Fruit fly (Drosophila melanogaster) whole organism, prepupa: ENCODE results near the gene CG13721.

Experiments
- Blimp-1 ChIP-seq: fragments of 200-800 bp; sonication (Bioruptor generic); optimal IDR thresholded peaks from 3 replicates; lab custom pipeline; 2017; ENCODE audit warnings: missing biosample characterization, missing genetic modification characterization, mild to moderate bottlenecking, moderate library complexity, missing genetic modification reagents
- CG11902 ChIP-seq: fragments of 200-800 bp; sonication (Bioruptor generic); optimal IDR thresholded peaks from 3 replicates; lab custom pipeline; 2016; ENCODE audit warnings: missing biosample characterization, missing genetic modification characterization
- CG16779 ChIP-seq: fragments of 200-800 bp; sonication (Bioruptor generic); optimal IDR thresholded peaks from 3 replicates; lab custom pipeline; 2017; ENCODE audit warnings: missing biosample characterization, mild to moderate bottlenecking, missing genetic modification characterization
- CG31627 ChIP-seq: fragments of 200-800 bp; sonication (Bioruptor generic); optimal IDR thresholded peaks from 3 replicates; lab custom pipeline; 2016; ENCODE audit warnings: missing biosample characterization, missing genetic modification characterization
- CG32006 ChIP-seq: fragments of 200-800 bp; sonication (Bioruptor generic); optimal IDR thresholded peaks from 3 replicates; lab custom pipeline; 2017; ENCODE audit warnings: missing biosample characterization, mild to moderate bottlenecking, missing genetic modification characterization
- CG6792 ChIP-seq: fragments of 200-800 bp; sonication (Bioruptor generic); optimal IDR thresholded peaks from 3 replicates; lab custom pipeline; 2016; ENCODE audit warnings: missing biosample characterization, missing genetic modification characterization
- CG7368 ChIP-seq: fragments of 200-800 bp; sonication (Bioruptor generic); optimal IDR thresholded peaks from 3 replicates; lab custom pipeline; 2016; ENCODE audit warnings: missing biosample characterization, missing genetic modification characterization
- CG8119 ChIP-seq: fragments of 200-800 bp; sonication (Bioruptor generic); IDR thresholded peaks from 3 replicates; pipeline ENCODE4 v1.3.6; 2022; ENCODE audit warnings: missing biosample characterization, missing genetic modification characterization
- Lpt ChIP-seq: fragments of 200-800 bp; sonication (Bioruptor generic); optimal IDR thresholded peaks from 3 replicates; lab custom pipeline; 2016; ENCODE audit warnings: missing biosample characterization, missing genetic modification characterization
- Met ChIP-seq: fragments of 200-800 bp; sonication (Bioruptor generic); optimal IDR thresholded peaks from 3 replicates; lab custom pipeline; 2016; ENCODE audit warnings: missing biosample characterization, missing genetic modification characterization
- acj6 ChIP-seq: fragments of 200-800 bp; sonication (Bioruptor generic); optimal IDR thresholded peaks from 3 replicates; lab custom pipeline; 2016; ENCODE audit warnings: missing biosample characterization, missing genetic modification characterization

DNA sequence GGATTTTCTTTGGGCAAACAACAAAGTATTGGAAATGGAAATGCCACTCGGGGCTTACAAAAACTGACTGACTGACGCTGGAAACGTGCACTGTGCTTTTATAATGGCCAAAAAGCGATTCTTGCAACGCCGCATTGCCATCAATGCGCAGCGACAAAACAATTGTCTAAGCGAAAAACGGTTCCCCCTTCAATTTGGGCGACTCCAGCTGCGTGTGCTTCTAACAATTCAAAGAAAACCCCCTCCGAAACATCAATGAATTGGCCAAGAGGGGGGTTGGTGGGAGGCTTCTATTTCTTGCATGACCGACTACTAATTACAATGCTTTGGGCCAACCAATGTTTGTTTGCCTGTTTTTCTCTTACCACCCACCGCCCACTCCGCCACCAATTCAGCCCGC lies at the start of gene CG13721:
- TF ChIP-seq CG32006 (GFP tag; lab: Kevin White, UChicago) (no peak), Blimp-1 (GFP tag; lab: Kevin White, UChicago) (no peak), CG8119 (no peak), acj6 (GFP tag; lab: Kevin White, UChicago) (no peak), Lpt (GFP tag; lab: Kevin White, UChicago) (no peak), CG11902 (no peak), CG31627 (GFP tag; lab: Kevin White, UChicago) (no peak), CG16779 (no peak), Met (no peak), CG6792 (GFP tag; lab: Kevin White, UChicago) (no peak), CG7368 (no peak)
